Worm (Caenorhabditis elegans): Measurements from ENCODE around the gene gur-5.

gur-5 gene

ce11 chrII:5320205-5320951 is 35.2 kb downstream of the gur-5 start:
- TF ChIP-seq fos-1 (tag; optimal IDR thresholded peaks at IDR 0.05) (no peak), nhr-25 (tag; optimal IDR thresholded peaks at IDR 0.05) (peak; percentile 57), nhr-237 (tag; optimal IDR thresholded peaks at IDR 0.05) (no peak), fkh-10 (GFP tag; optimal IDR thresholded peaks at IDR 0.05) (no peak), nhr-77 (tag; optimal IDR thresholded peaks at IDR 0.05) (peak; percentile 66), ceh-16 (tag; optimal IDR thresholded peaks at IDR 0.05) (no peak), unc-62 (GFP tag; optimal IDR thresholded peaks at IDR 0.05) (no peak), ceh-28 (tag; optimal IDR thresholded peaks at IDR 0.05) (peak; percentile 45), ama-1 (optimal IDR thresholded peaks at IDR 0.05) (no peak), ztf-4 (tag; optimal IDR thresholded peaks at IDR 0.05) (no peak), nhr-23 (tag; optimal IDR thresholded peaks at IDR 0.05) (peak; percentile 36), pha-4 (tag; optimal IDR thresholded peaks at IDR 0.05) (peak; percentile 99), ceh-9 (tag; optimal IDR thresholded peaks at IDR 0.05) (no peak), nhr-11 (tag; optimal IDR thresholded peaks at IDR 0.05) (no peak), nhr-43 (tag; optimal IDR thresholded peaks at IDR 0.05; ENCODE audit: poor library complexity, severe bottlenecking) (no peak), egl-27 (tag; optimal IDR thresholded peaks at IDR 0.05) (no peak), skn-1 (tag; optimal IDR thresholded peaks at IDR 0.05) (no peak), elt-2 (tag; optimal IDR thresholded peaks at IDR 0.05) (peak; percentile 59), egl-5 (tag; optimal IDR thresholded peaks at IDR 0.05) (peak; percentile 2), ceh-82 (tag; optimal IDR thresholded peaks at IDR 0.05) (no peak), lin-39 (tag; optimal IDR thresholded peaks at IDR 0.05) (no peak), hmg-11 (tag; optimal IDR thresholded peaks at IDR 0.05) (peak; percentile 9), pqm-1 (tag; optimal IDR thresholded peaks at IDR 0.05) (peak; percentile 65), R02D3.7 (tag; optimal IDR thresholded peaks at IDR 0.05) (no peak), tbx-2 (tag; optimal IDR thresholded peaks at IDR 0.05) (no peak), mdl-1 (tag; optimal IDR thresholded peaks at IDR 0.05) (no peak), ztf-11 (tag; optimal IDR thresholded peaks at IDR 0.05) (no peak), ZK546.5 (tag; optimal IDR thresholded peaks at IDR 0.05) (no peak), snpc-4 (tag; optimal IDR thresholded peaks at IDR 0.05) (no peak)

DNA sequence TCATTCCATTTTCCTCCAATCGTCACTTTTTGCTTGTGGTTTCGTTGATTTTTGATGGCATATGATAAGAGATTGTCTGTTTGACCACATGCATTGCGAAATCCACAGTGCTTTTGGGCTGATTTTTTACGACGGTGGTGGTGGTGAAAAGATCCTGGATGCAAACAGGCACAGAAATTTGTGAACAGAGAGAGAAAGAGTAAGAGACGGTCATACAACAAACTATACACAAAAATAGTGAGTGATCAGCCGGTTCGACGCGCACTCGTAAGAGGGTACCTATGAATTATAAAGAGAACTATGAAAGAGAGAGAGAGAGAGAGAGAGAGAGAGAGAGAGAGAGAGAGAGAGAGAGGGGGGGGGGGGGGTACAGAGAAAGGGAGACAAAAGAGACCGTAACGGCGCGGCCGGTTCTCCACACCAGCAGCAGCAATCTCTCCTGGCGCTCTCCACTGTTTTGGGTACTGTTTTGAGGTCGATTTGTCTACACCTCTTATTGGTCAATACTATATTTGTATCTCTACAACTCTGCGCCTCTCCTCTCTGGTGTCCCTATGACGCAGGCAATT is 36.7 kb downstream of the gur-5 start:
- TF ChIP-seq ama-1 (optimal IDR thresholded peaks at IDR 0.05), result no peak
- TF ChIP-seq nhr-76 (tag; optimal IDR thresholded peaks at IDR 0.05), result no peak
- TF ChIP-seq unc-62 (GFP tag; optimal IDR thresholded peaks at IDR 0.05), result no peak
- peak; percentile 6 for TF ChIP-seq R02D3.7 (tag; optimal IDR thresholded peaks at IDR 0.05)
- no peak for TF ChIP-seq nhr-11 (tag; optimal IDR thresholded peaks at IDR 0.05)
- TF ChIP-seq tbx-2 (tag; optimal IDR thresholded peaks at IDR 0.05), result peak; percentile 45
- TF ChIP-seq pqm-1 (tag; optimal IDR thresholded peaks at IDR 0.05), result peak; percentile 25
- TF ChIP-seq elt-2 (tag; optimal IDR thresholded peaks at IDR 0.05), result peak; percentile 80
- TF ChIP-seq aly-2 (tag; optimal IDR thresholded peaks at IDR 0.05), result no peak
- TF ChIP-seq elt-1 (tag; optimal IDR thresholded peaks at IDR 0.05), result peak; percentile 33
- no peak for TF ChIP-seq nhr-77 (tag; optimal IDR thresholded peaks at IDR 0.05)
- peak; percentile 21 for TF ChIP-seq nfya-1 (tag; optimal IDR thresholded peaks at IDR 0.05; ENCODE audit: insufficient read depth)
- no peak for TF ChIP-seq nhr-28 (tag; optimal IDR thresholded peaks at IDR 0.05)
- TF ChIP-seq fkh-10 (GFP tag; optimal IDR thresholded peaks at IDR 0.05), result no peak
- TF ChIP-seq lsy-12 (tag; optimal IDR thresholded peaks at IDR 0.05), result peak; percentile 83
- no peak for TF ChIP-seq eor-1 (tag; optimal IDR thresholded peaks at IDR 0.05)
- peak; percentile 8 for TF ChIP-seq fos-1 (tag; optimal IDR thresholded peaks at IDR 0.05)
- peak in 2 of 3 experiments; percentile 46 to 94 for TF ChIP-seq elt-3 (tag; optimal IDR thresholded peaks at IDR 0.05)
- no peak for TF ChIP-seq ztf-11 (tag; optimal IDR thresholded peaks at IDR 0.05)
- no peak for TF ChIP-seq lin-15B (tag; optimal IDR thresholded peaks at IDR 0.05)
- peak; percentile 74 for TF ChIP-seq pha-4 (tag; optimal IDR thresholded peaks at IDR 0.05)
- peak; percentile 77 for TF ChIP-seq nhr-23 (tag; optimal IDR thresholded peaks at IDR 0.05)
- no peak for TF ChIP-seq sea-2 (GFP tag; optimal IDR thresholded peaks at IDR 0.05)
- peak; percentile 45 for TF ChIP-seq ceh-28 (tag; optimal IDR thresholded peaks at IDR 0.05)
- TF ChIP-seq nhr-25 (tag; optimal IDR thresholded peaks at IDR 0.05), result peak; percentile 79
- TF ChIP-seq ceh-16 (tag; optimal IDR thresholded peaks at IDR 0.05), result no peak
- TF ChIP-seq nhr-43 (tag; optimal IDR thresholded peaks at IDR 0.05; ENCODE audit: poor library complexity, severe bottlenecking), result peak; percentile 89
- TF ChIP-seq mdl-1 (tag; optimal IDR thresholded peaks at IDR 0.05), result no peak
- peak; percentile 82 for TF ChIP-seq jun-1 (tag; optimal IDR thresholded peaks at IDR 0.05)
- TF ChIP-seq snpc-4 (tag; optimal IDR thresholded peaks at IDR 0.05), result no peak
- TF ChIP-seq nhr-67 (tag; optimal IDR thresholded peaks at IDR 0.05), result no peak
- TF ChIP-seq ceh-9 (tag; optimal IDR thresholded peaks at IDR 0.05), result no peak

All from whole organism, L3 larva.